Comparison of ENCODE assay signal across 2 worm cellular contexts in the genomic region with DNA sequence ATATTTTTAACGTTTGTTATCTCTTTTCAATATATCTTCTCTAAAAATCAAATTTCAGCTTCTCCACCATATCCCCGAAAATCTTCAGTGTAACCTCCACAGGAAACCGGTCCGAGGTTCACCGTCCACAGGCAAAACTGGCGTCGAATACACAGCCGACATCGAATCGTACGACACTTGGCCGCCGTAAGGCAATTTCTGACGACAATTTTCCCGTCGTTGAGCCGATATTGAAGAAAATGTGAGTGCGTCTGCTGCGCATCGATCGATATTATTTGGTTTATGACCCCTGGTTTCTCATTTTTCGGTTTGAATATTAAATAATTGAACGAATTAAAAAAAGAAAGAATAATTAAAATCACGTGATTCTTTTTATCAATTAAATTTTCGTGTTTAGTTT.
TF ChIP-seq lines count a peak whose summit lies in the region.

A gene (plus strand): TSS at position 59 of the 400 bp plus-strand sequence.

TF ChIP-seq in whole organism, L1 larva, 84 proteins besides CTCF, POLR2A, EP300 and RAD21 (continued from another document and continues in another):
- TF ChIP-seq ceh-82 (tag; optimal IDR thresholded peaks at IDR 0.05; lab: Kevin White, UChicago) (peak in 1 of 3 experiments; percentile 19), efl-3 (GFP tag; optimal IDR thresholded peaks at IDR 0.05; lab: Kevin White, UChicago) (no peak), grh-1 (GFP tag; IDR thresholded peaks at IDR 0.05; lab: Robert Waterston, UW) (no peak), ces-1 (GFP tag; optimal IDR thresholded peaks at IDR 0.05; lab: Kevin White, UChicago) (no peak), tbx-2 (tag; optimal IDR thresholded peaks at IDR 0.05; lab: Kevin White, UChicago) (no peak), mdl-1 (tag; optimal IDR thresholded peaks at IDR 0.05; lab: Kevin White, UChicago) (peak in 1 of 2 experiments; percentile 15), nhr-28 (tag; optimal IDR thresholded peaks at IDR 0.05; lab: Kevin White, UChicago) (no peak), ama-1 (optimal IDR thresholded peaks at IDR 0.05; lab: Kevin White, UChicago) (no peak), mab-9 (GFP tag; IDR thresholded peaks at IDR 0.05; lab: Robert Waterston, UW) (no peak), nhr-19 (GFP tag; conservative IDR thresholded peaks at IDR 0.05; lab: Robert Waterston, UW) (no peak), fkh-4 (tag; optimal IDR thresholded peaks at IDR 0.05; lab: Kevin White, UChicago; ENCODE audit: borderline replicate concordance) (no peak), nhr-12 (tag; optimal IDR thresholded peaks at IDR 0.05; lab: Kevin White, UChicago) (no peak), irx-1 (tag; optimal IDR thresholded peaks at IDR 0.05; lab: Kevin White, UChicago) (peak; percentile 4), Y116A8C.19 (tag; optimal IDR thresholded peaks at IDR 0.05; lab: Kevin White, UChicago; ENCODE audit: borderline replicate concordance) (no peak), rnt-1 (tag; optimal IDR thresholded peaks at IDR 0.05; lab: Kevin White, UChicago) (no peak), mef-2 (tag; optimal IDR thresholded peaks at IDR 0.05; lab: Kevin White, UChicago) (no peak), efl-1 (optimal IDR thresholded peaks at IDR 0.05; lab: Kevin White, UChicago) (peak in 1 of 2 experiments; percentile 41), efl-1 (GFP tag; optimal IDR thresholded peaks at IDR 0.05 in 1 of 2; lab: Kevin White, UChicago) (peak; percentile 34 to 80), nhr-90 (tag; optimal IDR thresholded peaks at IDR 0.05; lab: Kevin White, UChicago; ENCODE audit: poor library complexity) (no peak), tlp-1 (tag; optimal IDR thresholded peaks at IDR 0.05; lab: Kevin White, UChicago) (no peak), hlh-17 (GFP tag; optimal IDR thresholded peaks at IDR 0.05; lab: Kevin White, UChicago; ENCODE audit: borderline replicate concordance) (no peak), xbp-1 (tag; optimal IDR thresholded peaks at IDR 0.05; lab: Kevin White, UChicago) (no peak), hlh-4 (tag; optimal IDR thresholded peaks at IDR 0.05; lab: Kevin White, UChicago) (no peak), C04F5.9 (tag; optimal IDR thresholded peaks at IDR 0.05; lab: Kevin White, UChicago) (no peak), sup-37 (GFP tag; optimal IDR thresholded peaks at IDR 0.05; lab: Kevin White, UChicago) (no peak), elt-2 (tag; optimal IDR thresholded peaks at IDR 0.05; lab: Kevin White, UChicago) (no peak), ceh-88 (GFP tag; IDR thresholded peaks at IDR 0.05; lab: Robert Waterston, UW) (no peak), snpc-4 (tag; optimal IDR thresholded peaks at IDR 0.05; lab: Kevin White, UChicago) (no peak), lin-14 (GFP tag; optimal IDR thresholded peaks at IDR 0.05; lab: Kevin White, UChicago) (no peak), pag-3 (tag; optimal IDR thresholded peaks at IDR 0.05; lab: Kevin White, UChicago; ENCODE audit: borderline replicate concordance, insufficient read depth) (no peak), nhr-77 (tag; optimal IDR thresholded peaks at IDR 0.05; lab: Kevin White, UChicago) (no peak), dsc-1 (tag; optimal IDR thresholded peaks at IDR 0.05; lab: Kevin White, UChicago) (peak; percentile 13), zip-4 (GFP tag; optimal IDR thresholded peaks at IDR 0.05; lab: Kevin White, UChicago) (no peak), skn-1 (tag; optimal IDR thresholded peaks at IDR 0.05; lab: Kevin White, UChicago) (no peak), nhr-47 (tag; optimal IDR thresholded peaks at IDR 0.05; lab: Kevin White, UChicago) (no peak), unc-30 (tag; optimal IDR thresholded peaks at IDR 0.05; lab: Kevin White, UChicago) (no peak), fkh-8 (tag; optimal IDR thresholded peaks at IDR 0.05; lab: Kevin White, UChicago) (no peak), fos-1 (tag; optimal IDR thresholded peaks at IDR 0.05; lab: Kevin White, UChicago) (no peak), nhr-76 (tag; optimal IDR thresholded peaks at IDR 0.05; lab: Kevin White, UChicago) (no peak), lsy-2 (tag; optimal IDR thresholded peaks at IDR 0.05; lab: Kevin White, UChicago) (peak; percentile 9 to 49), lin-35 (GFP tag; optimal IDR thresholded peaks at IDR 0.05; lab: Kevin White, UChicago) (peak; percentile 37 to 49), ceh-8 (GFP tag; optimal IDR thresholded peaks at IDR 0.05; lab: Kevin White, UChicago) (no peak), blmp-1 (tag; optimal IDR thresholded peaks at IDR 0.05; lab: Kevin White, UChicago) (no peak), fkh-10 (GFP tag; optimal IDR thresholded peaks at IDR 0.05; lab: Kevin White, UChicago) (no peak), unc-130 (tag; optimal IDR thresholded peaks at IDR 0.05; lab: Kevin White, UChicago) (no peak), lin-13 (GFP tag; optimal IDR thresholded peaks at IDR 0.05; lab: Kevin White, UChicago) (no peak), C34B4.2 (tag; optimal IDR thresholded peaks at IDR 0.05; lab: Kevin White, UChicago) (no peak), egl-13 (tag; optimal IDR thresholded peaks at IDR 0.05; lab: Kevin White, UChicago) (no peak), unc-62 (GFP tag; optimal IDR thresholded peaks at IDR 0.05; lab: Kevin White, UChicago) (no peak), isw-1 (GFP tag; IDR thresholded peaks at IDR 0.05; lab: Robert Waterston, UW) (no peak), egl-27 (tag; optimal IDR thresholded peaks at IDR 0.05; lab: Kevin White, UChicago) (no peak), lir-3 (tag; optimal IDR thresholded peaks at IDR 0.05; lab: Kevin White, UChicago; ENCODE audit: poor library complexity) (no peak), mep-1 (tag; optimal IDR thresholded peaks at IDR 0.05; lab: Kevin White, UChicago) (peak; percentile 19), alr-1 (tag; optimal IDR thresholded peaks at IDR 0.05; lab: Kevin White, UChicago; ENCODE audit: borderline replicate concordance) (no peak), sptf-1 (tag; optimal IDR thresholded peaks at IDR 0.05; lab: Kevin White, UChicago) (no peak), swsn-7 (tag; optimal IDR thresholded peaks at IDR 0.05; lab: Kevin White, UChicago) (no peak), ets-5 (GFP tag; IDR thresholded peaks at IDR 0.05; lab: Robert Waterston, UW) (no peak), ztf-4 (tag; optimal IDR thresholded peaks at IDR 0.05; lab: Kevin White, UChicago) (no peak), nhr-20 (tag; optimal IDR thresholded peaks at IDR 0.05; lab: Kevin White, UChicago) (no peak), C16A3.4 (tag; optimal IDR thresholded peaks at IDR 0.05; lab: Kevin White, UChicago) (peak; percentile 12), lin-15B (tag; optimal IDR thresholded peaks at IDR 0.05; lab: Kevin White, UChicago) (no peak), nhr-71 (tag; optimal IDR thresholded peaks at IDR 0.05; lab: Kevin White, UChicago) (peak; percentile 9), ztf-11 (tag; optimal IDR thresholded peaks at IDR 0.05; lab: Kevin White, UChicago) (no peak), zag-1 (tag; optimal IDR thresholded peaks at IDR 0.05; lab: Kevin White, UChicago) (no peak), ceh-63 (GFP tag; optimal IDR thresholded peaks at IDR 0.05; lab: Kevin White, UChicago) (no peak)

TF ChIP-seq in whole organism, L3 larva, 47 proteins besides CTCF, POLR2A, EP300 and RAD21 (continued from another document):
- no peak for TF ChIP-seq aly-2 (tag; optimal IDR thresholded peaks at IDR 0.05; lab: Kevin White, UChicago)
- no peak for TF ChIP-seq nhr-77 (tag; optimal IDR thresholded peaks at IDR 0.05; lab: Kevin White, UChicago)
- TF ChIP-seq ceh-16 (tag; optimal IDR thresholded peaks at IDR 0.05; lab: Kevin White, UChicago), result no peak
- no peak for TF ChIP-seq nhr-11 (tag; optimal IDR thresholded peaks at IDR 0.05; lab: Kevin White, UChicago)
- TF ChIP-seq ztf-11 (tag; optimal IDR thresholded peaks at IDR 0.05; lab: Kevin White, UChicago), result no peak
- no peak for TF ChIP-seq egl-27 (tag; optimal IDR thresholded peaks at IDR 0.05; lab: Kevin White, UChicago)
- no peak for TF ChIP-seq nhr-23 (tag; optimal IDR thresholded peaks at IDR 0.05; lab: Kevin White, UChicago)
- TF ChIP-seq daf-12 (tag; optimal IDR thresholded peaks at IDR 0.05; lab: Kevin White, UChicago), result no peak
- no peak for TF ChIP-seq fos-1 (tag; optimal IDR thresholded peaks at IDR 0.05; lab: Kevin White, UChicago)
- peak; percentile 35 for TF ChIP-seq pha-4 (tag; optimal IDR thresholded peaks at IDR 0.05; lab: Kevin White, UChicago)
- no peak for TF ChIP-seq nhr-237 (tag; optimal IDR thresholded peaks at IDR 0.05; lab: Kevin White, UChicago)
- TF ChIP-seq nhr-43 (tag; optimal IDR thresholded peaks at IDR 0.05; lab: Kevin White, UChicago; ENCODE audit: poor library complexity, severe bottlenecking), result no peak
- no peak for TF ChIP-seq elt-2 (tag; optimal IDR thresholded peaks at IDR 0.05; lab: Kevin White, UChicago)
- TF ChIP-seq ceh-28 (tag; optimal IDR thresholded peaks at IDR 0.05; lab: Kevin White, UChicago), result no peak
- TF ChIP-seq nhr-25 (tag; optimal IDR thresholded peaks at IDR 0.05; lab: Kevin White, UChicago), result peak; percentile 38
- no peak for TF ChIP-seq sea-2 (GFP tag; optimal IDR thresholded peaks at IDR 0.05; lab: Kevin White, UChicago)
- TF ChIP-seq skn-1 (tag; optimal IDR thresholded peaks at IDR 0.05; lab: Kevin White, UChicago), result no peak
- TF ChIP-seq lin-15B (tag; optimal IDR thresholded peaks at IDR 0.05; lab: Kevin White, UChicago), result peak; percentile 43
- no peak for TF ChIP-seq unc-62 (GFP tag; optimal IDR thresholded peaks at IDR 0.05; lab: Kevin White, UChicago)
- TF ChIP-seq eor-1 (tag; optimal IDR thresholded peaks at IDR 0.05; lab: Kevin White, UChicago), result no peak
- TF ChIP-seq hmg-11 (tag; optimal IDR thresholded peaks at IDR 0.05; lab: Kevin White, UChicago), result peak; percentile 60
- TF ChIP-seq jun-1 (tag; optimal IDR thresholded peaks at IDR 0.05; lab: Kevin White, UChicago), result no peak
- no peak for TF ChIP-seq nhr-76 (tag; optimal IDR thresholded peaks at IDR 0.05; lab: Kevin White, UChicago)
- no peak for TF ChIP-seq fkh-10 (GFP tag; optimal IDR thresholded peaks at IDR 0.05; lab: Kevin White, UChicago)
- TF ChIP-seq mml-1 (tag; optimal IDR thresholded peaks at IDR 0.05; lab: Kevin White, UChicago), result no peak
- no peak for TF ChIP-seq zag-1 (tag; optimal IDR thresholded peaks at IDR 0.05; lab: Kevin White, UChicago)
- TF ChIP-seq ama-1 (optimal IDR thresholded peaks at IDR 0.05; lab: Kevin White, UChicago), result peak; percentile 10
- no peak for TF ChIP-seq ceh-82 (tag; optimal IDR thresholded peaks at IDR 0.05; lab: Kevin White, UChicago)
- TF ChIP-seq egl-5 (tag; optimal IDR thresholded peaks at IDR 0.05; lab: Kevin White, UChicago), result no peak
- TF ChIP-seq lin-39 (tag; optimal IDR thresholded peaks at IDR 0.05; lab: Kevin White, UChicago), result peak; percentile 18
- no peak for TF ChIP-seq ceh-9 (tag; optimal IDR thresholded peaks at IDR 0.05; lab: Kevin White, UChicago)
TF ChIP-seq in whole organism, L3 larva: peak in this region for 7.
